Worm (Caenorhabditis elegans) whole organism, young adult: ENCODE measurements around the gene gcy-9.

ENCODE experiments used
- K12H6.12 ChIP-seq: fragments of 200-800 bp; sonication (Bioruptor generic); optimal IDR thresholded peaks from 2 replicates; lab custom pipeline; 2018; ENCODE audit warnings: mild to moderate bottlenecking, missing genetic modification characterization, missing compliant biosample characterization
- Y53F4B.3 ChIP-seq: fragments of 200-800 bp; sonication (Bioruptor generic); IDR thresholded peaks from 2 replicates; pipeline ENCODE4 v1.3.6; 2022; ENCODE audit warnings: missing genetic modification reagents, missing genetic modification characterization, missing compliant biosample characterization
- ceh-79 ChIP-seq: sonication (generic microtip); optimal IDR thresholded peaks from 2 replicates; lab custom pipeline; 2017; ENCODE audit warnings: mild to moderate bottlenecking, missing genetic modification characterization, missing compliant biosample characterization
- chd-7 ChIP-seq: sonication (generic microtip); optimal IDR thresholded peaks from 2 replicates; lab custom pipeline; 2016; ENCODE audit warnings: mild to moderate bottlenecking, missing genetic modification characterization, moderate library complexity, missing compliant biosample characterization
- dpff-1 ChIP-seq: sonication (generic microtip); optimal IDR thresholded peaks from 2 replicates; lab custom pipeline; 2017; ENCODE audit warnings: mild to moderate bottlenecking, missing genetic modification characterization, missing compliant biosample characterization
- fkh-3 ChIP-seq: sonication (generic microtip); optimal IDR thresholded peaks from 2 replicates; lab custom pipeline; 2016; ENCODE audit warnings: mild to moderate bottlenecking, missing genetic modification characterization, missing compliant biosample characterization
- nfya-2 ChIP-seq: fragments of 200-800 bp; sonication (Bioruptor generic); IDR thresholded peaks from 2 replicates; pipeline ENCODE4 v1.3.6; 2022; ENCODE audit warnings: missing genetic modification reagents, missing genetic modification characterization, missing compliant biosample characterization
- nhr-27 ChIP-seq: fragments of 200-800 bp; sonication (Bioruptor generic); optimal IDR thresholded peaks from 2 replicates; lab custom pipeline; 2018; ENCODE audit warnings: mild to moderate bottlenecking, missing genetic modification characterization, moderate library complexity, missing compliant biosample characterization
- pha-4 ChIP-seq: fragments of 150-350 bp; sonication (generic microtip); optimal IDR thresholded peaks from 2 replicates; lab custom pipeline; 2014; ENCODE audit warnings: missing biosample characterization, missing genetic modification reagents, missing genetic modification characterization
- somi-1 ChIP-seq: fragments of 200-800 bp; sonication (Bioruptor generic); optimal IDR thresholded peaks from 2 replicates; lab custom pipeline; 2018; ENCODE audit warnings: mild to moderate bottlenecking, missing genetic modification characterization, missing compliant biosample characterization
- sptf-2 ChIP-seq: fragments of 200-800 bp; sonication (Bioruptor generic); optimal IDR thresholded peaks from 2 replicates; lab custom pipeline; 2018; ENCODE audit warnings: mild to moderate bottlenecking, missing genetic modification characterization, missing compliant biosample characterization
- unc-62 ChIP-seq: fragments of 150-350 bp; optimal IDR thresholded peaks from 2 replicates; lab custom pipeline; 2014; ENCODE audit warnings: missing biosample characterization, missing genetic modification reagents, missing genetic modification characterization

DNA sequence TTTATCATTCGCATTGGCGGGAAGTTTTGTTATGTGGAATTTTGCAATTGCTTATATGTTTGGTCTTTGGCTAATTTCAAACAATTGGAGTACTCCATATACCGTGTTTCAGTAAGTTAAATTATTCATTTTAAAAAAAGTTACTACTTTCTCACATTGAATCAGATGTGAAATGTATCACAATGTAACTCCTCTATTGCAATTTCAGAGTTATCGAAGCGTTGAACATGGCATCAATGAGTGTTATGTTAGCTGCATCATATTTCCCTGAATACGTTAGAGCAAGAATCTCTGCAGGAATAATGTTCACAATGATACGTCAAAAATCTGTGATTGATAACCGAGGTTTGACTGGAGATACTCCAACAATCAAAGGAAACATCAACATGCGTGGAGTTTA lies 18.2 kb upstream of the gcy-9 start:
- no peak for TF ChIP-seq ceh-79 (tag; lab: Kevin White, UChicago)
- no peak for TF ChIP-seq K12H6.12
- TF ChIP-seq fkh-3 (tag; lab: Kevin White, UChicago) = no peak
- TF ChIP-seq pha-4 (tag; lab: Kevin White, UChicago) = no peak
- TF ChIP-seq Y53F4B.3 (GFP tag; lab: Robert Waterston, UW) = no peak
- TF ChIP-seq sptf-2 = no peak
- no peak for TF ChIP-seq nhr-27 (tag; lab: Kevin White, UChicago)
- TF ChIP-seq chd-7 (tag; lab: Kevin White, UChicago) = no peak
- no peak for TF ChIP-seq nfya-2 (GFP tag; lab: Robert Waterston, UW)
- no peak for TF ChIP-seq somi-1
- no peak for TF ChIP-seq unc-62 (GFP tag; lab: Kevin White, UChicago)
- no peak for TF ChIP-seq dpff-1 (tag; lab: Kevin White, UChicago)
